Fruit fly (Drosophila melanogaster): ENCODE results near the gene CG31274.
A peak's percentile ranks its signal among the peaks of the same experiment; 100 is the strongest.

Gene CG31274

DNA sequence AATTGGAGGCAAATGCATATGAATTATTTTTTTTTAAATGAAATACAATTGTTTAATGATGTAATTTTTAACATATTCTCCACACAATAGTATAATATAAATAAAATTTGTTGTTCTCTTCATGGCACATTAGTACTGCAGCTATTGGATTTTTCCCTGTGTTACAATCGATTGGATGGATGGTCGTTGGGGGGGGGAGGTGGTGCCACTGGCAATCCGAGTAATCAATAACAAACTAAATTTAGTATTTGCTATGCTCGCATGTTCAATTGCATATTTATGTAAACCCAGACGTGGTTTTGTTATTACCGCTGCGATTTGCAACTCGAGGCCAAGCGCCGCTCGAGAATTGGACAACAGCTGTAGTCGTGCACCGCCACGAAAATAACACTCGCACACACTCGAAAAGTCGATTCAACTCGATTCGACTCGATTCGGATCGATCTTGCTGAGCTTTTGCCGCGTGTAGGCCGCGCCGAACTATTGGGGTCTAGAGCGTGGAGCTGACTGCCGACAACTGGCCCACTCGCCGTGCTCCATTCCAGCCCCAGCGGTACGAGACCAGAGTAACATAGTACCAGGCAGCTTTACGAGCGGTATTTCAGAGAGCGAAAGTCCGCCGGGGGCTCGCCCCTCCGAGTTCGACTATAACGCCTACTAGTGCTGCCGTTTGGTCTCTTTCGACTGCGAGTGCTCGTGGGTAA is 5.4 kb upstream of the CG31274 start, which contains the start of gene CG18622 (continued):
- TF ChIP-seq CG10654 (GFP tag; optimal IDR thresholded peaks at IDR 0.05) (no peak), Hmr (GFP tag; optimal IDR thresholded peaks at IDR 0.05) (no peak), CG12391 (tag; optimal IDR thresholded peaks at IDR 0.05) (no peak), Dp (GFP tag; optimal IDR thresholded peaks at IDR 0.05) (no peak), her (GFP tag; optimal IDR thresholded peaks at IDR 0.05) (no peak), pum (GFP tag; optimal IDR thresholded peaks at IDR 0.05) (no peak), Max (GFP tag; optimal IDR thresholded peaks at IDR 0.05) (no peak), seq (GFP tag; IDR thresholded peaks at IDR 0.05) (0 out of 2 replicates have a peak, but pooled peaks have one; percentile 8), esg (GFP tag; conservative IDR thresholded peaks at IDR 0.05) (no peak), ems (GFP tag; optimal IDR thresholded peaks at IDR 0.05) (no peak), CG13775 (GFP tag; optimal IDR thresholded peaks at IDR 0.05) (no peak), sens-2 (GFP tag; IDR thresholded peaks at IDR 0.05) (no peak), Mes4 (GFP tag; optimal IDR thresholded peaks at IDR 0.05) (no peak), Optix (GFP tag; IDR thresholded peaks at IDR 0.05) (no peak), corto (GFP tag; optimal IDR thresholded peaks at IDR 0.05) (no peak), PHDP (tag; optimal IDR thresholded peaks at IDR 0.05) (no peak), pita (GFP tag; optimal IDR thresholded peaks at IDR 0.05) (no peak), CG7928 (GFP tag; optimal IDR thresholded peaks at IDR 0.05) (no peak), CG43689 (GFP tag; IDR thresholded peaks at IDR 0.05) (no peak), dmrt99B (tag; optimal IDR thresholded peaks at IDR 0.05) (no peak), CG5245 (GFP tag; optimal IDR thresholded peaks at IDR 0.05) (no peak), kni (GFP tag; optimal IDR thresholded peaks at IDR 0.05) (no peak), CG9215 (GFP tag; IDR thresholded peaks at IDR 0.05) (no peak), klu (GFP tag; IDR thresholded peaks at IDR 0.05) (no peak), HmgD (GFP tag; optimal IDR thresholded peaks at IDR 0.05) (no peak), BtbVII (GFP tag; optimal IDR thresholded peaks at IDR 0.05) (no peak), CG7556 (GFP tag; optimal IDR thresholded peaks at IDR 0.05) (no peak), CG32767 (GFP tag; IDR thresholded peaks at IDR 0.05) (no peak), nerfin-2 (GFP tag; IDR thresholded peaks at IDR 0.05; ENCODE audit: partially characterized antibody) (0 out of 2 replicates have a peak, but pooled peaks have one; percentile 19), chm (GFP tag; IDR thresholded peaks at IDR 0.05) (peak; percentile 45; the same call in 1 of the 2 replicates), tgo (GFP tag; IDR thresholded peaks at IDR 0.05) (no peak), CG12155 (GFP tag; optimal IDR thresholded peaks at IDR 0.05) (no peak), CTCF (GFP tag; optimal IDR thresholded peaks at IDR 0.05) (no peak), CG7786 (GFP tag; optimal IDR thresholded peaks at IDR 0.05) (no peak), Scr (GFP tag; IDR thresholded peaks at IDR 0.05; ENCODE audit: partially characterized antibody) (no peak), Xrp1 (GFP tag; IDR thresholded peaks at IDR 0.05) (no peak), CG3163 (GFP tag; optimal IDR thresholded peaks at IDR 0.05) (peak; percentile 48), CG9932 (GFP tag; IDR thresholded peaks at IDR 0.05) (no peak), Neu2 (GFP tag; optimal IDR thresholded peaks at IDR 0.05; ENCODE audit: borderline replicate concordance) (no peak), nau (GFP tag; optimal IDR thresholded peaks at IDR 0.05) (no peak), Six4 (GFP tag; optimal IDR thresholded peaks at IDR 0.05) (no peak), Awh (GFP tag; IDR thresholded peaks at IDR 0.05) (0 out of 2 replicates have a peak, but pooled peaks have one; percentile 43), CG32772 (GFP tag; IDR thresholded peaks at IDR 0.05) (no peak), Deaf1 (tag; optimal IDR thresholded peaks at IDR 0.05) (peak; percentile 88), CG31224 (GFP tag; IDR thresholded peaks at IDR 0.05) (no peak), org-1 (GFP tag; optimal IDR thresholded peaks at IDR 0.05) (no peak), Dek (tag; optimal IDR thresholded peaks at IDR 0.05) (no peak), lilli (GFP tag; optimal IDR thresholded peaks at IDR 0.05) (no peak), sim (GFP tag; IDR thresholded peaks at IDR 0.05) (no peak), CG11723 (GFP tag; optimal IDR thresholded peaks at IDR 0.05) (no peak), CG14050 (GFP tag; IDR thresholded peaks at IDR 0.05) (no peak), NC2α (GFP tag; optimal IDR thresholded peaks at IDR 0.05) (no peak)
